Worm (Caenorhabditis elegans) whole organism, L1 larva: ENCODE measurements around the gene T01B7.9.

Experiments
- C04F5.9 ChIP-seq: sonication (generic microtip); optimal IDR thresholded peaks from 2 replicates; lab custom pipeline; 2016; ENCODE audit warnings: missing genetic modification characterization, missing compliant biosample characterization
- C16A3.4 ChIP-seq: fragments of 150-350 bp; optimal IDR thresholded peaks from 2 replicates; lab custom pipeline; 2014; ENCODE audit warnings: missing biosample characterization, missing genetic modification characterization
- C34B4.2 ChIP-seq: sonication (generic microtip); optimal IDR thresholded peaks from 2 replicates; lab custom pipeline; 2017; ENCODE audit warnings: mild to moderate bottlenecking, missing genetic modification characterization, missing compliant biosample characterization
- F16B12.6 ChIP-seq: fragments of 150-350 bp; optimal IDR thresholded peaks from 2 replicates; lab custom pipeline; 2014; ENCODE audit warnings: missing biosample characterization, missing genetic modification characterization
- aha-1 ChIP-seq: fragments of 150-350 bp; optimal IDR thresholded peaks from 2 replicates; lab custom pipeline; 2014; ENCODE audit warnings: missing biosample characterization, missing genetic modification characterization
- ama-1 ChIP-seq: fragments of 150-350 bp; optimal IDR thresholded peaks from 2 replicates; lab custom pipeline; 2014
- blmp-1 ChIP-seq: fragments of 150-350 bp; optimal IDR thresholded peaks from 2 replicates; lab custom pipeline; 2014; ENCODE audit warnings: missing biosample characterization, missing genetic modification characterization
- ceh-88 ChIP-seq: fragments of 200-800 bp; sonication (Bioruptor generic); IDR thresholded peaks from 2 replicates; pipeline ENCODE4 v1.3.6; 2022; ENCODE audit warnings: missing genetic modification characterization, missing compliant biosample characterization
- ceh-90 ChIP-seq: sonication (generic microtip); optimal IDR thresholded peaks from 2 replicates; lab custom pipeline; 2016; ENCODE audit warnings: missing genetic modification characterization, missing compliant biosample characterization
- dpl-1 ChIP-seq, 3 experiments: fragments of 150-350 bp in 2 of 3; sonication (generic microtip) in 1 of 3; optimal IDR thresholded peaks; 2 replicates each; lab custom pipeline; 2014 to 2017; ENCODE audit warnings: missing biosample characterization in 3 of 3, missing genetic modification characterization in 3 of 3, missing genetic modification reagents in 3 of 3
- efl-1 ChIP-seq, 4 experiments: fragments of 150-350 bp; optimal IDR thresholded peaks in 3 of 4; peaks in 1 of 4; 1 replicate in 1 of 4; 2 replicates in 3 of 4; lab custom pipeline; 2014; ENCODE audit warnings: missing biosample characterization in 2 of 4, missing genetic modification characterization in 2 of 4, missing genetic modification reagents in 2 of 4
- efl-3 ChIP-seq: fragments of 200-800 bp; sonication (Bioruptor generic); optimal IDR thresholded peaks from 2 replicates; lab custom pipeline; 2018; ENCODE audit warnings: mild to moderate bottlenecking, missing genetic modification characterization, missing compliant biosample characterization
- egl-13 ChIP-seq: sonication (generic microtip); optimal IDR thresholded peaks from 2 replicates; lab custom pipeline; 2016; ENCODE audit warnings: missing genotype, missing genetic modification reagents, missing genetic modification characterization, missing compliant biosample characterization
- egl-27 ChIP-seq, 2 experiments: fragments of 150-350 bp in 1 of 2; sonication (generic microtip); optimal IDR thresholded peaks; 3 replicates each; lab custom pipeline; 2017 to 2018; ENCODE audit warnings: missing biosample characterization in 2 of 2, missing genetic modification characterization in 2 of 2, missing genetic modification reagents in 2 of 2
- elt-2 ChIP-seq: sonication (generic microtip); optimal IDR thresholded peaks from 2 replicates; lab custom pipeline; 2016; ENCODE audit warnings: missing genetic modification characterization, mild to moderate bottlenecking, inconsistent platforms, missing compliant biosample characterization, missing genetic modification reagents
- elt-3 ChIP-seq, 6 experiments: fragments of 150-350 bp in 1 of 6; sonication (generic microtip); optimal IDR thresholded peaks; 2 replicates each; lab custom pipeline; 2017 to 2018; ENCODE audit warnings: missing biosample characterization in 6 of 6, missing genetic modification characterization in 6 of 6, inconsistent platforms in 1 of 6
- fos-1 ChIP-seq: fragments of 150-350 bp; optimal IDR thresholded peaks from 2 replicates; lab custom pipeline; 2014; ENCODE audit warnings: missing biosample characterization, missing genetic modification characterization
- hlh-4 ChIP-seq: sonication (generic microtip); optimal IDR thresholded peaks from 2 replicates; lab custom pipeline; 2016; ENCODE audit warnings: mild to moderate bottlenecking, missing genetic modification characterization, missing compliant biosample characterization
- irx-1 ChIP-seq: sonication (generic microtip); optimal IDR thresholded peaks from 2 replicates; lab custom pipeline; 2016; ENCODE audit warnings: missing genetic modification characterization, missing compliant biosample characterization
- isw-1 ChIP-seq: fragments of 200-800 bp; sonication (Bioruptor generic); IDR thresholded peaks from 2 replicates; pipeline ENCODE4 v1.3.6; 2022; ENCODE audit warnings: missing genetic modification characterization, missing compliant biosample characterization
- jun-1 ChIP-seq: fragments of 150-350 bp; optimal IDR thresholded peaks from 2 replicates; lab custom pipeline; 2014; ENCODE audit warnings: missing biosample characterization, missing genetic modification reagents, missing genetic modification characterization
- lin-14 ChIP-seq: fragments of 200-800 bp; sonication (Bioruptor generic); optimal IDR thresholded peaks from 2 replicates; lab custom pipeline; 2018; ENCODE audit warnings: mild to moderate bottlenecking, missing genetic modification characterization, moderate library complexity, missing compliant biosample characterization
- lin-15B ChIP-seq: fragments of 150-350 bp; sonication (generic microtip); optimal IDR thresholded peaks from 3 replicates; lab custom pipeline; 2014; ENCODE audit warnings: missing biosample characterization, missing genetic modification characterization
- lir-3 ChIP-seq: sonication (generic microtip); optimal IDR thresholded peaks from 2 replicates; lab custom pipeline; 2016; ENCODE audit warnings: mild to moderate bottlenecking, missing genetic modification characterization, moderate library complexity, missing compliant biosample characterization; ENCODE audit not compliant: poor library complexity
- lsy-2 ChIP-seq, 2 experiments: fragments of 150-350 bp; optimal IDR thresholded peaks; 2 replicates each; lab custom pipeline; 2014; ENCODE audit warnings: missing biosample characterization in 2 of 2, missing genetic modification characterization in 2 of 2
- mef-2 ChIP-seq: fragments of 150-350 bp; optimal IDR thresholded peaks from 2 replicates; lab custom pipeline; 2014; ENCODE audit warnings: missing biosample characterization, missing genetic modification characterization
- mep-1 ChIP-seq: fragments of 150-350 bp; optimal IDR thresholded peaks from 2 replicates; lab custom pipeline; 2014; ENCODE audit warnings: missing biosample characterization, missing genetic modification characterization
- nhr-19 ChIP-seq: fragments of 200-800 bp; sonication (Bioruptor generic); conservative IDR thresholded peaks from 2 replicates; pipeline ENCODE4 v1.3.6; 2022; ENCODE audit warnings: missing genetic modification characterization, missing compliant biosample characterization
- nhr-20 ChIP-seq: sonication (generic microtip); optimal IDR thresholded peaks from 2 replicates; lab custom pipeline; 2016; ENCODE audit warnings: mild to moderate bottlenecking, missing genetic modification characterization, missing compliant biosample characterization
- nhr-237 ChIP-seq: fragments of 150-350 bp; optimal IDR thresholded peaks from 2 replicates; lab custom pipeline; 2014; ENCODE audit warnings: missing biosample characterization, missing genetic modification characterization
- nhr-47 ChIP-seq: sonication (generic microtip); optimal IDR thresholded peaks from 2 replicates; lab custom pipeline; 2016; ENCODE audit warnings: mild to moderate bottlenecking, missing genetic modification characterization, moderate library complexity, missing compliant biosample characterization
- nhr-84 ChIP-seq: sonication (generic microtip); optimal IDR thresholded peaks from 2 replicates; lab custom pipeline; 2017; ENCODE audit warnings: missing biosample characterization, missing genetic modification characterization
- pag-3 ChIP-seq: sonication (generic microtip); optimal IDR thresholded peaks from 2 replicates; lab custom pipeline; 2017; ENCODE audit warnings: missing genetic modification characterization, mild to moderate bottlenecking, missing compliant biosample characterization, antibody characterized with exemption, borderline replicate concordance; ENCODE audit not compliant: insufficient read depth
- pax-3 ChIP-seq: fragments of 200-800 bp; sonication (Bioruptor generic); optimal IDR thresholded peaks from 2 replicates; lab custom pipeline; 2018; ENCODE audit warnings: mild to moderate bottlenecking, missing genetic modification characterization, moderate library complexity, missing compliant biosample characterization
- pqm-1 ChIP-seq: sonication (generic microtip); optimal IDR thresholded peaks from 3 replicates; lab custom pipeline; 2017; ENCODE audit warnings: missing biosample characterization, missing genetic modification characterization
- snpc-4 ChIP-seq: fragments of 150-350 bp; optimal IDR thresholded peaks from 2 replicates; lab custom pipeline; 2014; ENCODE audit warnings: missing biosample characterization, missing genetic modification characterization
- snu-23 ChIP-seq: sonication (generic microtip); optimal IDR thresholded peaks from 2 replicates; lab custom pipeline; 2016; ENCODE audit warnings: missing genetic modification characterization, missing compliant biosample characterization
- sox-4 ChIP-seq: sonication (generic microtip); optimal IDR thresholded peaks from 2 replicates; lab custom pipeline; 2016; ENCODE audit warnings: missing genetic modification characterization, missing compliant biosample characterization
- sptf-1 ChIP-seq: fragments of 150-350 bp; optimal IDR thresholded peaks from 2 replicates; lab custom pipeline; 2014; ENCODE audit warnings: missing biosample characterization, missing genetic modification characterization
- tbx-2 ChIP-seq: sonication (generic microtip); optimal IDR thresholded peaks from 2 replicates; lab custom pipeline; 2016; ENCODE audit warnings: missing genetic modification characterization, missing compliant biosample characterization
- tlp-1 ChIP-seq: fragments of 150-350 bp; optimal IDR thresholded peaks from 2 replicates; lab custom pipeline; 2014; ENCODE audit warnings: missing biosample characterization, missing genetic modification characterization
- unc-98 ChIP-seq: fragments of 200-800 bp; sonication (Bioruptor generic); IDR thresholded peaks from 2 replicates; pipeline ENCODE4 v1.3.6; 2022; ENCODE audit warnings: missing genetic modification characterization, missing compliant biosample characterization
- xbp-1 ChIP-seq: sonication (generic microtip); optimal IDR thresholded peaks from 2 replicates; lab custom pipeline; 2016; ENCODE audit warnings: missing genetic modification characterization, missing compliant biosample characterization
- zag-1 ChIP-seq: fragments of 150-350 bp; optimal IDR thresholded peaks from 2 replicates; lab custom pipeline; 2014; ENCODE audit warnings: missing biosample characterization, missing genetic modification characterization
- zip-4 ChIP-seq: fragments of 200-800 bp; sonication (Bioruptor generic); optimal IDR thresholded peaks from 2 replicates; lab custom pipeline; 2018; ENCODE audit warnings: mild to moderate bottlenecking, missing genetic modification characterization, moderate library complexity, missing compliant biosample characterization
- ztf-4 ChIP-seq: fragments of 150-350 bp; optimal IDR thresholded peaks from 2 replicates; lab custom pipeline; 2014; ENCODE audit warnings: missing biosample characterization, missing genetic modification characterization

T01B7.9 gene

DNA sequence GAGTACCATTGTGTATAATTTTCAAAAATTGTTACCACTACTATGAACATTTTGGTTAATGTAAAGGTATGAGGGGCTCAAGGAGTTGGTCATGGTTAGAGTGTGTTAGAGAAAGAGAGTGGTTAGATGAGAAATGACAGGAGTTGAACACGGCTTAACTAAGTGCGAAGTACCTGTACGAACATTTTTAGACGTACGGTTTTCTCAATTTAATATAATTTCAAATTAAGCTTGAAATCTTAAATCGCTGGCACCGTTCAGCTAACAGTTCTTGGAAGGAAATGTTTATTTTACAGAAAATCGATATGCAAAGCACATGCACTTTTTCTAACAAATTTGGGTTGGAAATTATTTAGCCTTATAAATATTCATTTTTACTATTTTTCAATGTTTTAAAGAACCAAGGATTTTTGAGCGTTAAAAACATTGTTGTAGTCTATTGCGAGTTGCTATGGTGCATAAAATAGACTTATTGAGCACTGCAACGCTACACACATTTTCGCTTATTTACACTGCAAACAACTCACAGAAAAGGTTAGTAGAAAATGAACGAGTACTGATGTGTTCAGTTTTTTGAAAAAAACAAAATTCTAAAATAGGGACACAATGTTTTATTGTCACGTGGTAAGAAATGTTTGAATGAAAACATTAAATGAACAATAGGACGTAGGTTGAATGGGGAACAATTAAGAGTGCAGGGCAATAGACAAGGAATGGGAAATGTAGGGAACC is 24.8 kb downstream of the T01B7.9 start, which contains the start of gene sphk-1:
TSS of gene sphk-1 (minus strand) at position 51 of the 732 bp plus-strand sequence.
- no peak for TF ChIP-seq fos-1 (tag; lab: Kevin White, UChicago)
- TF ChIP-seq jun-1 (tag; lab: Kevin White, UChicago): no peak
- TF ChIP-seq isw-1: no peak
- TF ChIP-seq hlh-4 (tag; lab: Kevin White, UChicago): no peak
- no peak for TF ChIP-seq xbp-1 (tag; lab: Kevin White, UChicago)
- no peak for TF ChIP-seq ama-1 (lab: Kevin White, UChicago)
- TF ChIP-seq F16B12.6: no peak
- no peak for TF ChIP-seq mep-1 (tag; lab: Kevin White, UChicago)
- no peak for TF ChIP-seq zip-4 (GFP tag; lab: Kevin White, UChicago)
- no peak for TF ChIP-seq C34B4.2
- TF ChIP-seq nhr-19 (GFP tag; lab: Robert Waterston, UW): no peak
- TF ChIP-seq lin-14 (GFP tag; lab: Kevin White, UChicago): no peak
- TF ChIP-seq zag-1 (tag; lab: Kevin White, UChicago): no peak
- TF ChIP-seq aha-1 (tag; lab: Kevin White, UChicago): no peak
- TF ChIP-seq nhr-84 (tag; lab: Kevin White, UChicago): no peak
- no peak for TF ChIP-seq tbx-2 (tag; lab: Kevin White, UChicago)
- TF ChIP-seq nhr-20: no peak
- no peak for TF ChIP-seq ceh-90
- TF ChIP-seq ceh-88 (GFP tag; lab: Robert Waterston, UW): no peak
- no peak for TF ChIP-seq lsy-2 (tag; optimal IDR thresholded peaks at IDR 0.05; lab: Kevin White, UChicago)

DNA sequence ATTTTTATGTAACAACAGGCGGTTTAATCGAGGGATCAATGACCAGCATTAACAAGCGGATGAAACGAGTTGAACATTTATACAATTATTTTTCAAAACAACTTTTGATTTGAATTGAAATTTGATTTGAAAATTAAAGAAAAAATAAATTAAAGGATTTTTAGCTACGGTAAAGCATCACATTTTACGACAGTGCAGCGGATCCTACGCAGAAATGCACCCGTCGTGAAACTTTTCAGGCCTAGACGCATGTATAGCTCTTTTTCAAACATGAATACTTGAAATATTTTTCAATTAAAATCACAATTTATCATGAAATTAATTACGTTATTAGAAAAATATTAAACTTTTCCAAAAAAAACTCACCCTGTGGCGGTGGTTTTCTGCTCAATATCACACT is 25.5 kb downstream of the T01B7.9 start:
- TF ChIP-seq elt-3 (tag; optimal IDR thresholded peaks at IDR 0.05; lab: Kevin White, UChicago) (no peak), ztf-4 (no peak), lir-3 (tag; lab: Kevin White, UChicago) (no peak), ceh-90 (no peak), lin-15B (tag; lab: Kevin White, UChicago) (no peak), F16B12.6 (peak; percentile 63), unc-98 (GFP tag; lab: Robert Waterston, UW) (no peak), nhr-237 (no peak), snu-23 (no peak), nhr-20 (no peak), pag-3 (tag; lab: Kevin White, UChicago) (no peak), sox-4 (no peak), zip-4 (GFP tag; lab: Kevin White, UChicago) (no peak), jun-1 (tag; lab: Kevin White, UChicago) (no peak), elt-2 (tag; lab: Kevin White, UChicago) (no peak), C16A3.4 (tag; lab: Kevin White, UChicago) (no peak), egl-13 (tag; lab: Kevin White, UChicago) (no peak), dpl-1 (GFP tag; optimal IDR thresholded peaks at IDR 0.05; lab: Kevin White, UChicago) (peak in 1 of 3 experiments; percentile 20), sptf-1 (no peak), pqm-1 (no peak), tlp-1 (tag; lab: Kevin White, UChicago) (no peak), mep-1 (tag; lab: Kevin White, UChicago) (peak; percentile 3), lsy-2 (tag; optimal IDR thresholded peaks at IDR 0.05; lab: Kevin White, UChicago) (peak; percentile 67 to 81), snpc-4 (tag; lab: Kevin White, UChicago) (no peak), efl-3 (GFP tag; lab: Kevin White, UChicago) (no peak), irx-1 (tag; lab: Kevin White, UChicago) (no peak), pax-3 (tag; lab: Kevin White, UChicago) (no peak), C04F5.9 (tag; lab: Kevin White, UChicago) (no peak), efl-1 (optimal IDR thresholded peaks at IDR 0.05; lab: Kevin White, UChicago) (peak in 1 of 2 experiments; percentile 6), efl-1 (GFP tag; optimal IDR thresholded peaks at IDR 0.05 in 1 of 2; lab: Kevin White, UChicago) (no peak), aha-1 (tag; lab: Kevin White, UChicago) (no peak), egl-27 (tag; optimal IDR thresholded peaks at IDR 0.05; lab: Kevin White, UChicago) (no peak), C34B4.2 (no peak), mef-2 (tag; lab: Kevin White, UChicago) (no peak), nhr-47 (tag; lab: Kevin White, UChicago) (no peak), ceh-88 (GFP tag; lab: Robert Waterston, UW) (no peak), blmp-1 (tag; lab: Kevin White, UChicago) (no peak)
